Worm (Caenorhabditis elegans): ENCODE results near the gene C04E12.4.
"Not testable (repeated sequence)": the region's sequence is repeated elsewhere in the genome, so short reads cannot be mapped to it uniquely, and the experiment has no call there.

The C04E12.4 gene

DNA sequence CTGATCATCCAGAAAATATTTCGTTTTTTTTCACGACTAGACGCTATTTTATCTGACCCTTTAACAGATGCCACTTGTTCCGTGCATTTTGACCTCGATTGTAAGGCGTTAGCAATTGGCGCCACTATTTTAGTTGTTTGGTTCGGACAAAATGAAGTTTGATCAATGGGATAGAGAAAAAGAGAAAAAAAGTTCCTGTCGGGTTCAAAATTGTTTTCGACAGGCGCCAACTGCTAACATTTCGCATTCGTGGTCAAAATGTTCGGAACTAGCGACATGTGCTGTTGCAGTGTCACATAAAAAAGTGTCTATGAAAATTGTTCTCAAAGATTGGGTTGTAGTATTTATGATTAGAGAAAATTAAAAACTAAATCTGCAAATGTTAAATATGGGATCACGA lies 15.1 kb upstream of the C04E12.4 start:
- TF ChIP-seq him-1 (tag; optimal IDR thresholded peaks at IDR 0.05) (no peak), dao-5 (tag; optimal IDR thresholded peaks at IDR 0.05) (no peak), W03F9.2 (tag; optimal IDR thresholded peaks at IDR 0.05) (no peak)

DNA sequence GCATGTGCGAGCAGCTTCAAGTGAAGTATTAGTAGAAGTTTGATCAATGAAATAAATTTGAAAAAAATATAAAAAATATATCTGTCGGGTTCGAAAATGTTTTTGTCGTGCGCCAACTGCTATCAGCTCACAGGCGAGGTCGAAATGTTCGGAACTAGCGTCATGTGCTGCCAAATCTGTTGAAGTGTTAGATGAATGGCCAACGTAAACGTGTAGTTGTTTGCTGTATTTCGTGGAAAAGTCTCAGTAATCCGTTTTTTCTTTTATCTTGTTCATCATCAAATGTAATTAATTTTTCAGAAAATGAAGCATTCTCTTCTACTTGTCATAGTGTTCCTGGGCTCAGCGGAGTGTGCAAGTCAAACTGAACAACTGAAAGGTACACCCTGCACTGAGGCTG lies 12.7 kb upstream of the C04E12.4 start, which contains the start of gene C17B7.15:
TSS of gene C17B7.15 (plus strand) at position 301 of the 400 bp plus-strand sequence.
- TF ChIP-seq him-1 (tag; optimal IDR thresholded peaks at IDR 0.05) = no peak
- TF ChIP-seq dao-5 (tag; optimal IDR thresholded peaks at IDR 0.05) = no peak
- no peak for TF ChIP-seq W03F9.2 (tag; optimal IDR thresholded peaks at IDR 0.05)

DNA sequence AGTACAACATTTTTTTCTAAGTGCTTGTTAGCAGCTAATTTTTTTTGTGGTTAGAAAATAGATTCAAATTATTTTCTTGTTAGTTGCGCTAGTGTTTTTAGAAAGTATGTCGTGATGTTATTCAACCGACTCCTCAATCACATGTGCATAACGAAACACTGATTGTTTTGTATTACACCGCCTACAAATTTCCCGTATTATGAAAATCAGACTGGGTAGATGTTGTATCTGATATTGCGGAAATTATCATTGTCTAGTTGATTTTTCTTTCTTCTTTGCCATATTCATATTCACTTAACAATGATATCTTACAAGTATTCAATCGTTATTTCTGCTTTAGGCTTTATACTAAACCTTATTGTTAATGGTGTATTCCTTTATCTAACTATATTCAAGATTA lies 11.3 kb upstream of the C04E12.4 start, which contains the start of gene str-63:
TSS of gene str-63 (plus strand) at position 301 of the 400 bp plus-strand sequence.
- no peak for TF ChIP-seq dao-5 (tag; optimal IDR thresholded peaks at IDR 0.05)
- TF ChIP-seq him-1 (tag; optimal IDR thresholded peaks at IDR 0.05) = no peak
- no peak for TF ChIP-seq W03F9.2 (tag; optimal IDR thresholded peaks at IDR 0.05)

DNA sequence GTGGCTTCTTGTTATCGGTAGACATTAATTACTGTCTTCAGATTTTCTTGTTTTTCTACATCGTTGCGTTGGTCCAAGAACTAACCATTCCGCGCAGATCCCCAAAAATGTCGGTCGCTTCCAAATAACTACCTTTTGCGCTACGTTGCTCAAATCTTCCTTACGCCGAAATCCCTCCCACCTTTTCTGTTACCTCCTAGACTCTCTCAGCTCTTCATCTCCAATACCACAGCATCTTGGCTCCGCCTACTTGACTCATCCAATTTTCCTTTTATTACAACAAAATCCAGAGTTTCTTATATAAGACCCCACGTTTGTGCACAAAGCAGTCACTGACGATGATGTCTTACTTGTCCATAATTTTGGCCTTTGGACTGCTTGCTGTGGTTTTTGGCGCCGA lies 9.7 kb upstream of the C04E12.4 start, which contains the start of gene C17B7.12:
TSS of gene C17B7.12 (plus strand) at position 301 of the 400 bp plus-strand sequence.
- TF ChIP-seq him-1 (tag; optimal IDR thresholded peaks at IDR 0.05) (no peak), W03F9.2 (tag; optimal IDR thresholded peaks at IDR 0.05) (no peak), dao-5 (tag; optimal IDR thresholded peaks at IDR 0.05) (no peak)

DNA sequence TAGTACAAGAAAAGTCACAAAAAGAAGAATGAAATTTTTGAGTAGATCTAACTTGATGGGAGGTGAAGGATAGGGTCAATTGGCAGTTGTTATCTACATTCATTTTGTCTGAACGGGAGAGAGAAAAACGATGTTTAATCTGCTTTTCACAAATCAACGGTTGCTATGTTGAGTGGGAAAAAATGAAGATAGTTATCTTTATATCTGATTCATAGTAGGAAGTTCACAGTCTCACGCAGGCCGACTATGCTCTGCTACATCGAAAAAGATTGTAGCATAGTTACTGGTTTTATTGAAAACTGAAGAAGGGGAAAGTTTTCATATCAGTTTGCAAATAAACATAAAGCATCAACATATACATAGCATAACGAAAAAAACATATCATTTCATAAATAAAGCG lies 7.0 kb upstream of the C04E12.4 start:
- TF ChIP-seq him-1 (tag; optimal IDR thresholded peaks at IDR 0.05) (no peak), dao-5 (tag; optimal IDR thresholded peaks at IDR 0.05) (no peak), W03F9.2 (tag; optimal IDR thresholded peaks at IDR 0.05) (no peak)

DNA sequence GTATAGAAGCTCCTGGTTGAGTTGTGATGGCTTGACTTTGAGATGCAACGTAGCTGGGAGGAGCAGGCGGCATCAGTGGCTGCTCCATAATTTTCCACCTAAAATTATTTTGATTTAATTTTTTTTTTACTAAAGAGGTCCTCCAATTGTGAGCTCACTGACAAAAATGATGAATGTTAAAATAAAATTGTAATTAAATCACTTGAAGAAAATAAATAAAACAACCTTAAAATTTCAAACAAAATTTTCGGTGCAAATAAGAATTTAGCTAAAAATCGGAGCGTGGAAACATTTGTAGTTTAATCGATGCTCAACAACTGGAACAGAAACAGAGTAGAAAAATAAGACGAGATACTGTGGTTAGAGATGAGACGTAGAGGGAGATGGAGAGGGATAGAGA lies 5.5 kb upstream of the C04E12.4 start, which contains the start of gene scrm-3:
TSS of gene scrm-3 (minus strand) at position 101 of the 400 bp plus-strand sequence.
- TF ChIP-seq him-1 (tag; optimal IDR thresholded peaks at IDR 0.05) (no peak), dao-5 (tag; optimal IDR thresholded peaks at IDR 0.05) (no peak), W03F9.2 (tag; optimal IDR thresholded peaks at IDR 0.05) (no peak)

DNA sequence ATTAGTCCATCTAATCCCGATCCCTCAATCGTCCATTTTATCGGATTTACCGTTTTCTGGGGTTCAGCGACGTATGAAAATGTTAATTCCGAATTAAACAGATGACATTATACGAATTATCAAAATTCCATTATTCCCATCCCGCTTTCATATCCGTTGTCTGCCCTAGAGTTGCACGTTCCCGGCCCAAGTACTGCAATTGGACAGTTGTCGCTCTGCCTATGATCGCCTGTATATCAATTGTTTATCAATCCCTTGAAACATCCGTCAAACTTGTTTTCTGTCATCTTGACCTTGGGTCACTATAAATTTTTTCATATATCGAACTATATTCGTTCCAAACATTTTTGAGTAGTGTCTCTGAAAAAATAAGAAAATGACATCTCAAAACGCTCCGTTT lies 4.3 kb upstream of the C04E12.4 start, which contains the start of gene C04E12.5:
TSS of gene C04E12.5 (plus strand) at position 301 of the 400 bp plus-strand sequence.
- no peak for TF ChIP-seq W03F9.2 (tag; optimal IDR thresholded peaks at IDR 0.05)
- TF ChIP-seq dao-5 (tag; optimal IDR thresholded peaks at IDR 0.05) = no peak
- TF ChIP-seq him-1 (tag; optimal IDR thresholded peaks at IDR 0.05) = no peak

DNA sequence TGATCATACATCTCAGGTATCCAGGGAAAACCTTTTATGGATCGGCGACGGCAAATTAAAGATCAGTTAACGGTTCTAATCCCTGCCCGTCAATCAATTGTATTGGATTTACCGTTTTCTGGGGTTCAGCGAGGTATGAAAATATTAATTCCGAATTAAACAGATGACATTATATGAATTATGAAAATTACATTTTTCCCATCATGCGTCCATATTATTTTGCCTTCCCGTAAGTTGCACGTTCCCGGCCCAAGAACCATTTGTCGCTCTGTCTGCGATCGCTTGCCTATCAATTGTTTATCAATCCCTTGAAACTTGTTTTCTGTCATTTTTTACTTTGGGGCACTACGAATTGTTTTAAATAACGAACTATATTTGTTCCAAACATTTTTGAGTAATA lies 942 bp upstream of the C04E12.4 start:
- TF ChIP-seq dao-5 (tag; optimal IDR thresholded peaks at IDR 0.05) (no peak), him-1 (tag; optimal IDR thresholded peaks at IDR 0.05) (no peak), W03F9.2 (tag; optimal IDR thresholded peaks at IDR 0.05) (no peak)

DNA sequence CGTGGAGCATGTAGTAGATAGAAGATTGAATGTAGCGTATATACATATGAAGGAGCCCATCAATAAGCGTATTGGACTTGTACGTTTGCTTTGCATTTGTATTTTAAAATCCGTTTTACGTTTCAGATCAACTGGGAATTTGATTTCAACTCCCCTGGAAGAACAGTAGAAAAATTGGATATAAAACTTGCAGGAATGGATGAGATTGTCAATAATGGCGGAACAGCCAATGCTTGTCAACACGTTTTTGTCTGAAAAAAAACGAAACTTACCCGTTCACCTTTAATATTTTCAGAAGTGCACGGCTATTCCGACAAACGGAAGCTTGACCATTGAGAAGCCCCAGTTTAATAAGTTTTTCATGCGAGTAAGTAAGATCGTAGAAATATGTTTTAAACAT lies 5.2 kb downstream of the C04E12.4 start, which contains the start of gene C04E12.2:
TSS of gene C04E12.2 (plus strand) at position 301 of the 400 bp plus-strand sequence.
- TF ChIP-seq him-1, dao-5, W03F9.2 (tag; optimal IDR thresholded peaks at IDR 0.05): not testable (repeated sequence)

DNA sequence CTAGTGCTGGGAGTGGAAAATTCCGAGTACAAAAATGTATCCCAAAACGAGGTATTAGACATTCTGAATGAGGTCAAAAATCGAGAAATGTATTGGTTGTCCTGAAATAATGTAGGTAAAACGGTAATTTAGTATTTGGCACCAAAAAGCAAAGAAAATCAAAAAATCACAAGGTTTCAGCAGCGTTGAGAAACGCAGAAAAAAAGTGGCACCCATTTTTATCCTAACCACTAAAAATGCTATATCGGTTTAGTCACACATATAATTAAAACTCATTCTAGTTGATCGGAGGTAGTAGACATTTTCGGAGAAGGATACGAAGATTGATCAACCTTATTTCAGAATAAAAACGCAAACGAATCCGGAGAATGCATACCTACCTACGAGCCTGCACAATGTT lies 10.1 kb downstream of the C04E12.4 start, which contains the start of gene srx-121:
TSS of gene srx-121 (minus strand) at position 101 of the 400 bp plus-strand sequence.
- no peak for TF ChIP-seq him-1 (tag; optimal IDR thresholded peaks at IDR 0.05)
- TF ChIP-seq W03F9.2 (tag; optimal IDR thresholded peaks at IDR 0.05) = no peak
- no peak for TF ChIP-seq dao-5 (tag; optimal IDR thresholded peaks at IDR 0.05)

DNA sequence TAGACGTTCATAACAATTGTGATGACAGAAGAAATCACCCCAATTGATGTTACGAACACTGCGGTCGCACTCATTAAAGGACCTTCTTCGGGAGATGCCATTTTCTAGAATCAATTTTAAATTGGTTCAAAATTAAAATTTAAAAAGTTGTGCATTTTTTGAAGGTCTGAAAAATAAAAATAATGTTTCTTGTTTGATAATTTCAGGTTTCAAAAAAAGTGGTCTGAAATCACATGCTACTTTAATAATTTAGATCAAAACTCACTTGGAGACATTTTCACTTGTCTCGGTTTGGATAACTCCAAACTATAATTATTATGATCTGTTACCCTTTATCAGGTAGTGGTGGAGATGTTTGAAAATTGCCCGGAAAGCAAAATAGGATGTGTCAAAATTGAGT lies 14.4 kb downstream of the C04E12.4 start, which contains the start of gene srbc-2:
TSS of gene srbc-2 (minus strand) at position 101 of the 400 bp plus-strand sequence.
- TF ChIP-seq dao-5 (tag; optimal IDR thresholded peaks at IDR 0.05) (no peak), W03F9.2 (tag; optimal IDR thresholded peaks at IDR 0.05) (no peak), him-1 (tag; optimal IDR thresholded peaks at IDR 0.05) (no peak)

DNA sequence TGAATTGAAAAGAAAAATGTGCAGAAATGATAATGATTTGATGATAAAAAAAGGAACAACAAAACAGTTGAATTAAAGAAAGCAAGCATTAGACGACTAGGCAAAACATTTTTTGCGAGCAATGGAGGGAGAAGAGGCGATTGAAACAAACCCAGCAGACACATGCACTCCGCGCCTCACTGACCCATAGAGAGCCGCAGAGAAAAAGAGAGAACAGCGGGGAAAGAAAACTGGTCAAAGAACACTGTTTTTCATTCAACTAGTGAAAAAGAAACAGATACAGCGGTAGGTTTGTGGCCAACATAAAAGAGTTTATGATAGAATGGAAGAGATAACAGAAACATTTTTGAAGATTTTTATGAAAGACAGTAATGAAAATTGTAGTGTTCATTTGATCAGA lies 25.7 kb downstream of the C04E12.4 start:
- TF ChIP-seq him-1 (tag; optimal IDR thresholded peaks at IDR 0.05) (no peak), W03F9.2 (tag; optimal IDR thresholded peaks at IDR 0.05) (no peak), dao-5 (tag; optimal IDR thresholded peaks at IDR 0.05) (no peak)

DNA sequence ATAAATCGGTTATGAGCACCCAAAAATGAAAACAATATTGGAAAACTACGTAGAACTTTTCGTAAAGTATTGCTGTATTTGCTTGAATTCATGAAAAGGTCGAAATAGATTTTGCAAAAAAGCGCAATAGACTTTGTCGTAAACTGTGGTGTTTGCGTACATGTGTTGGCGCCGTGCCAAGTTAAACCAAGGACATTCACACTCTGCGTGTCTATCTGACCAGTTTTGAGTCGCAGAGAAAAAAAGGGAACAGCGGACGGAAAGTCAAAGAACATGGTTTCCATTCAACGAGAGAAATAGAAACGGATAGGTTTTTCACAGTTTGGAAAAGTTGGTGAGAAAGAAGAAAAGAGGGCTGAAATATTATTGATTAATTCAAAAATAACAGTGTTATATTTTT lies 28.4 kb downstream of the C04E12.4 start:
- no peak for TF ChIP-seq dao-5 (tag; optimal IDR thresholded peaks at IDR 0.05)
- no peak for TF ChIP-seq W03F9.2 (tag; optimal IDR thresholded peaks at IDR 0.05)
- no peak for TF ChIP-seq him-1 (tag; optimal IDR thresholded peaks at IDR 0.05)

DNA sequence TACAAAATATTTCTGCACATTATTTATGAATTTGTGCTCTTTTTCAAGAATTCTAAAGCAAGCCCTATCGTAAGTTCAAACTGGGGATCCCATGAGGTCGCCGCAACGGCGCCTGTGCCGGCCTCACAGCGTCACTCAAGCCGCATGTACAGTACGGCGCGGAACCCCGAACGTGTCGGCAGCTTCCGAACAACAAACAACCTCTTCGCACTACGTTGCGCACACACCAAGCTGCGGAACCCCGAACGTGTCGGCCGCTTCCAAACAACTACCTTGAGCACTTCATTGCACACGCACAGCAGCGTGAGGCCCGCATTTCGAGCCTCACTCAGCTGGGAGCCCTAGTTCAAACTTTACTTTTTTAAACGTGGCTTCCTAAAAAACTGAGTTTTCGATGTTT lies 31.5 kb downstream of the C04E12.4 start:
- TF ChIP-seq him-1 (tag; optimal IDR thresholded peaks at IDR 0.05) = no peak
- no peak for TF ChIP-seq dao-5 (tag; optimal IDR thresholded peaks at IDR 0.05)
- no peak for TF ChIP-seq W03F9.2 (tag; optimal IDR thresholded peaks at IDR 0.05)
